Fruit fly (Drosophila melanogaster) Kc167 (cell line): ENCODE results near the gene CG42650.

Source experiments
- Myc ChIP-seq: fragments of >200 bp; optimal IDR thresholded peaks from 2 replicates; lab custom pipeline; 2017; ENCODE audit warnings: missing external identifiers
- Sin3A ChIP-seq: fragments of >200 bp; optimal IDR thresholded peaks from 2 replicates; lab custom pipeline; 2018; ENCODE audit warnings: missing external identifiers
- h ChIP-seq: fragments of >200 bp; optimal IDR thresholded peaks from 3 replicates; lab custom pipeline; 2018; ENCODE audit warnings: missing external identifiers
- insv ChIP-seq: fragments of >200 bp; optimal IDR thresholded peaks from 3 replicates; lab custom pipeline; 2018; ENCODE audit warnings: missing external identifiers
- psq ChIP-seq: fragments of >200 bp; optimal IDR thresholded peaks from 2 replicates; lab custom pipeline; 2017; ENCODE audit warnings: missing external identifiers

- TF ChIP-seq Myc = no peak
- no peak for TF ChIP-seq psq (lab: Kevin White, UChicago)
- no peak for TF ChIP-seq h (lab: Kevin White, UChicago)
- TF ChIP-seq Sin3A (lab: Kevin White, UChicago) = no peak
- no peak for TF ChIP-seq insv (lab: Kevin White, UChicago)
These were observed 29.2 kb upstream of the CG42650 start, which contains the start of gene CG17944 for dm6 chr3R:7362023-7362422.
